Worm (Caenorhabditis elegans) whole organism, young adult: ENCODE measurements around the gene his-31.

Experiments
- C06A6.2 ChIP-seq: fragments of 200-800 bp; sonication (Bioruptor generic); conservative IDR thresholded peaks from 2 replicates; pipeline ENCODE4 v1.3.6; 2022; ENCODE audit warnings: missing genetic modification characterization, missing compliant biosample characterization
- C17E4.6 ChIP-seq: fragments of 200-800 bp; sonication (Bioruptor generic); IDR thresholded peaks from 2 replicates; pipeline ENCODE4 v1.3.6; 2022; ENCODE audit warnings: missing genetic modification reagents, missing genetic modification characterization, missing compliant biosample characterization
- D2030.7 ChIP-seq: fragments of 200-800 bp; sonication (Bioruptor generic); IDR thresholded peaks from 2 replicates; pipeline ENCODE4 v1.3.6; 2022; ENCODE audit warnings: missing genetic modification reagents, missing genetic modification characterization, missing compliant biosample characterization
- F10E7.11 ChIP-seq: sonication (generic microtip); optimal IDR thresholded peaks from 2 replicates; lab custom pipeline; 2017; ENCODE audit warnings: mild to moderate bottlenecking, missing genetic modification characterization, moderate library complexity, missing compliant biosample characterization
- F23B12.7 ChIP-seq: sonication (generic microtip); optimal IDR thresholded peaks from 2 replicates; lab custom pipeline; 2017; ENCODE audit warnings: missing genetic modification characterization, mild to moderate bottlenecking, missing compliant biosample characterization, antibody characterized with exemption, moderate library complexity; ENCODE audit not compliant: insufficient read depth
- F37B4.10 ChIP-seq: fragments of 200-800 bp; sonication (Bioruptor generic); IDR thresholded peaks from 2 replicates; pipeline ENCODE4 v1.3.6; 2022; ENCODE audit warnings: missing genetic modification characterization, missing compliant biosample characterization
- F49E8.2 ChIP-seq: sonication (generic microtip); optimal IDR thresholded peaks from 3 replicates; lab custom pipeline; 2017; ENCODE audit warnings: missing genetic modification characterization, mild to moderate bottlenecking, missing compliant biosample characterization, antibody characterized with exemption, moderate library complexity; ENCODE audit not compliant: insufficient read depth
- F52B5.7 ChIP-seq: sonication (generic microtip); optimal IDR thresholded peaks from 2 replicates; lab custom pipeline; 2016; ENCODE audit warnings: mild to moderate bottlenecking, missing genetic modification characterization, missing compliant biosample characterization
- K11D2.4 ChIP-seq: fragments of 200-800 bp; sonication (Bioruptor generic); IDR thresholded peaks from 2 replicates; pipeline ENCODE4 v1.3.6; 2022; ENCODE audit warnings: missing genetic modification reagents, missing genetic modification characterization, missing compliant biosample characterization
- Y67H2A.10 ChIP-seq: fragments of 200-800 bp; sonication (Bioruptor generic); conservative IDR thresholded peaks from 2 replicates; pipeline ENCODE4 v1.3.6; 2022; ENCODE audit warnings: missing genetic modification reagents, missing genetic modification characterization, missing compliant biosample characterization
- Y95B8A.8 ChIP-seq: fragments of 200-800 bp; sonication (Bioruptor generic); IDR thresholded peaks from 2 replicates; pipeline ENCODE4 v1.3.6; 2022; ENCODE audit warnings: missing genetic modification reagents, missing genetic modification characterization, missing compliant biosample characterization
- ZK185.1 ChIP-seq: sonication (generic microtip); optimal IDR thresholded peaks from 2 replicates; lab custom pipeline; 2016; ENCODE audit warnings: mild to moderate bottlenecking, missing genetic modification characterization, missing compliant biosample characterization; ENCODE audit not compliant: poor library complexity, severe bottlenecking
- ama-1 ChIP-seq, 3 experiments: fragments of 150-350 bp in 1 of 3; sonication (generic microtip) in 2 of 3; optimal IDR thresholded peaks; 2 replicates each; lab custom pipeline; 2014 to 2018; ENCODE audit warnings: missing biosample characterization in 2 of 3, missing genetic modification characterization in 2 of 3, missing genetic modification reagents in 2 of 3
- atf-7 ChIP-seq: sonication (generic microtip); optimal IDR thresholded peaks from 2 replicates; lab custom pipeline; 2017; ENCODE audit warnings: mild to moderate bottlenecking, missing genetic modification characterization, missing compliant biosample characterization
- athp-1 ChIP-seq: sonication (generic microtip); optimal IDR thresholded peaks from 2 replicates; lab custom pipeline; 2017; ENCODE audit warnings: mild to moderate bottlenecking, missing genetic modification characterization, missing compliant biosample characterization
- attf-6 ChIP-seq: fragments of 200-800 bp; sonication (Bioruptor generic); IDR thresholded peaks from 2 replicates; pipeline ENCODE4 v1.3.6; 2022; ENCODE audit warnings: missing genetic modification reagents, missing genetic modification characterization, missing compliant biosample characterization
- ceh-58 ChIP-seq: fragments of 200-800 bp; sonication (Bioruptor generic); IDR thresholded peaks from 2 replicates; pipeline ENCODE4 v1.3.6; 2022; ENCODE audit warnings: missing genetic modification characterization, missing compliant biosample characterization
- ceh-79 ChIP-seq: sonication (generic microtip); optimal IDR thresholded peaks from 2 replicates; lab custom pipeline; 2017; ENCODE audit warnings: mild to moderate bottlenecking, missing genetic modification characterization, missing compliant biosample characterization
- dox-1 ChIP-seq: fragments of 200-800 bp; sonication (Bioruptor generic); IDR thresholded peaks from 2 replicates; pipeline ENCODE4 v1.3.6; 2022; ENCODE audit warnings: missing genetic modification reagents, missing genetic modification characterization, missing compliant biosample characterization
- efl-1 ChIP-seq: fragments of 150-350 bp; optimal IDR thresholded peaks from 2 replicates; lab custom pipeline; 2014; ENCODE audit warnings: missing biosample characterization, missing genetic modification reagents, missing genetic modification characterization
- egl-18 ChIP-seq: fragments of 200-800 bp; sonication (Bioruptor generic); IDR thresholded peaks from 2 replicates; pipeline ENCODE4 v1.3.6; 2022; ENCODE audit warnings: missing genetic modification reagents, missing genetic modification characterization, missing compliant biosample characterization
- egl-44 ChIP-seq: fragments of 200-800 bp; sonication (Bioruptor generic); IDR thresholded peaks from 2 replicates; pipeline ENCODE4 v1.3.6; 2022; ENCODE audit warnings: missing genetic modification reagents, missing genetic modification characterization, missing compliant biosample characterization
- egrh-3 ChIP-seq: fragments of 200-800 bp; sonication (Bioruptor generic); IDR thresholded peaks from 2 replicates; pipeline ENCODE4 v1.3.6; 2022; ENCODE audit warnings: missing genetic modification reagents, missing genetic modification characterization, missing compliant biosample characterization
- hlh-12 ChIP-seq: sonication (generic microtip); optimal IDR thresholded peaks from 2 replicates; lab custom pipeline; 2016; ENCODE audit warnings: missing genetic modification characterization, missing compliant biosample characterization
- hmg-1.2 ChIP-seq: fragments of 200-800 bp; sonication (Bioruptor generic); IDR thresholded peaks from 2 replicates; pipeline ENCODE4 v1.3.6; 2022; ENCODE audit warnings: missing genetic modification reagents, missing genetic modification characterization, missing compliant biosample characterization
- hmg-20 ChIP-seq: fragments of 200-800 bp; sonication (Bioruptor generic); IDR thresholded peaks from 2 replicates; pipeline ENCODE4 v1.3.6; 2022; ENCODE audit warnings: missing genetic modification reagents, missing genetic modification characterization, missing compliant biosample characterization
- lin-26 ChIP-seq: fragments of 200-800 bp; sonication (Bioruptor generic); IDR thresholded peaks from 2 replicates; pipeline ENCODE4 v1.3.6; 2022; ENCODE audit warnings: missing genetic modification reagents, missing genetic modification characterization, missing compliant biosample characterization
- lir-1 ChIP-seq: fragments of 200-800 bp; sonication (Bioruptor generic); conservative IDR thresholded peaks from 2 replicates; pipeline ENCODE4 v1.3.6; 2022; ENCODE audit warnings: missing genetic modification reagents, missing genetic modification characterization, missing compliant biosample characterization
- madf-10 ChIP-seq: sonication (generic microtip); optimal IDR thresholded peaks from 2 replicates; lab custom pipeline; 2016; ENCODE audit warnings: mild to moderate bottlenecking, missing genetic modification characterization, missing compliant biosample characterization
- madf-3 ChIP-seq: fragments of 200-800 bp; sonication (Bioruptor generic); IDR thresholded peaks from 2 replicates; pipeline ENCODE4 v1.3.6; 2022; ENCODE audit warnings: missing genetic modification reagents, missing genetic modification characterization, missing compliant biosample characterization
- mcd-1 ChIP-seq: fragments of 200-800 bp; sonication (Bioruptor generic); IDR thresholded peaks from 2 replicates; pipeline ENCODE4 v1.3.6; 2022; ENCODE audit warnings: missing genetic modification reagents, missing genetic modification characterization, missing compliant biosample characterization
- mxl-1 ChIP-seq: sonication (generic microtip); optimal IDR thresholded peaks from 2 replicates; lab custom pipeline; 2016; ENCODE audit warnings: missing genetic modification characterization, missing compliant biosample characterization
- nfya-1 ChIP-seq: sonication (generic microtip); optimal IDR thresholded peaks from 2 replicates; lab custom pipeline; 2017; ENCODE audit warnings: antibody characterized with exemption, missing compliant biosample characterization, missing genetic modification characterization, borderline replicate concordance; ENCODE audit not compliant: insufficient read depth
- nfyb-1 ChIP-seq: fragments of 200-800 bp; sonication (Bioruptor generic); IDR thresholded peaks from 2 replicates; pipeline ENCODE4 v1.3.6; 2022; ENCODE audit warnings: missing genetic modification reagents, missing genetic modification characterization, missing compliant biosample characterization
- nhr-120 ChIP-seq: fragments of 200-800 bp; sonication (Bioruptor generic); IDR thresholded peaks from 2 replicates; pipeline ENCODE4 v1.3.6; 2022; ENCODE audit warnings: missing genetic modification characterization, missing compliant biosample characterization
- nhr-179 ChIP-seq: sonication (generic microtip); optimal IDR thresholded peaks from 2 replicates; lab custom pipeline; 2016; ENCODE audit warnings: mild to moderate bottlenecking, missing genetic modification characterization, missing compliant biosample characterization
- nhr-80 ChIP-seq: sonication (generic microtip); optimal IDR thresholded peaks from 2 replicates; lab custom pipeline; 2016; ENCODE audit warnings: missing genetic modification characterization, missing compliant biosample characterization
- snpc-1.3 ChIP-seq: sonication (generic microtip); optimal IDR thresholded peaks from 2 replicates; lab custom pipeline; 2017; ENCODE audit warnings: missing genetic modification characterization, mild to moderate bottlenecking, missing compliant biosample characterization, antibody characterized with exemption, moderate library complexity, missing genotype, missing genetic modification reagents; ENCODE audit not compliant: insufficient read depth
- snpc-4 ChIP-seq, 5 experiments: fragments of 150-350 bp in 1 of 5; sonication (generic microtip) in 4 of 5; optimal IDR thresholded peaks; 2 replicates each; lab custom pipeline; 2014 to 2018; ENCODE audit warnings: missing genetic modification characterization in 5 of 5, missing biosample characterization in 3 of 5, antibody characterized with exemption in 2 of 5, mild to moderate bottlenecking in 2 of 5, missing compliant biosample characterization in 2 of 5, missing genotype in 2 of 5, moderate library complexity in 2 of 5, missing genetic modification reagents in 1 of 5
- unc-130 ChIP-seq: sonication (generic microtip); optimal IDR thresholded peaks from 2 replicates; lab custom pipeline; 2016; ENCODE audit warnings: missing genetic modification reagents, missing genetic modification characterization, missing compliant biosample characterization
- unc-62 ChIP-seq: fragments of 150-350 bp; optimal IDR thresholded peaks from 2 replicates; lab custom pipeline; 2014; ENCODE audit warnings: missing biosample characterization, missing genetic modification reagents, missing genetic modification characterization
- ztf-22 ChIP-seq: fragments of 200-800 bp; sonication (Bioruptor generic); optimal IDR thresholded peaks from 2 replicates; lab custom pipeline; 2018; ENCODE audit warnings: mild to moderate bottlenecking, missing genetic modification characterization, moderate library complexity, missing compliant biosample characterization
- ztf-26 ChIP-seq: sonication (generic microtip); optimal IDR thresholded peaks from 2 replicates; lab custom pipeline; 2017; ENCODE audit warnings: missing genetic modification characterization, missing compliant biosample characterization
- ztf-28 ChIP-seq: fragments of 200-800 bp; sonication (Bioruptor generic); IDR thresholded peaks from 2 replicates; pipeline ENCODE4 v1.3.6; 2022; ENCODE audit warnings: missing genetic modification reagents, missing genetic modification characterization, missing compliant biosample characterization

The his-31 gene

DNA sequence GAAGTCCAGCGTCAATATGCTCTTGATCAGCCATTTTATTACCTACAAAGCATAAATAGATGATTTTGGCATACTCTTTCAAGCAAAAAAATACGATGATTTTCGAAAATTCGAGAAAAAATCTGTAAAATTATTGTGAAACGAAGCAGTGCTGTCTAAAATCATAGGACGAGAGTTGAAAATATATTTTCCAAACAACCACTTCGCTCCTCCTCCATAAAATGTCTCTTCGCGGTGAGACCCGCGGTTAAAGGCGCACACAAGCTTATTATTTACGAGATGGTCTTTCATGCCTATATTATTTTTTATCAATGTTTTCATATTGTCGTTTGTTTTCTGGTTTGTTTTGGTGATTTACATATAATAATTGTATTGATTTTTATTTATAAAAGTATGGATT is 45.5 kb upstream of the his-31 start, which contains the start of gene nap-1 (continued):
- TF ChIP-seq K11D2.4 (GFP tag; lab: Robert Waterston, UW), result no peak
- no peak for TF ChIP-seq ztf-22 (GFP tag; lab: Kevin White, UChicago)
- peak; percentile 40 for TF ChIP-seq F23B12.7 (tag; lab: Kevin White, UChicago)
- no peak for TF ChIP-seq hmg-20 (GFP tag; lab: Robert Waterston, UW)

DNA sequence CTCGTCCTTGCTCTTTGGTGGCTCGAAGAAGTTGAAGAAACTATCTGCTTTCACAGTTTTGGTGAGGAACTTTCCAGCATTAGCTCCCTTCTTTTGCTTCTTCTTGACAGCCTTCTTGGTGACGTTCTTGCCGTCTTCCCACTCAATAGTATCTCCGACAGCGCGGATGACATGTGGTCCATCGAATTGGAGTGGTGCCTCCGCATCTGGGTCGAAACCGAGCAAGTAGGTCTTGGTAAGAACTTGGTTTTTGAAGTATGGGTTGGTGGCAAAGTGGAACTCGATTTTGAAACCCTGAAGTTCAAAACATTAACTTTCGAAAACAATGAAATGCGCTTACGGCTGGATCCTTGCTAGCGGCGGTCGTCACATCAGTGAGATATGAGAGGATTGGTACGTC is 44.5 kb upstream of the his-31 start:
- TF ChIP-seq nhr-120 (GFP tag; lab: Robert Waterston, UW) (0 out of 2 replicates have a peak, but pooled peaks have one; percentile 12), nfyb-1 (no peak), hmg-1.2 (GFP tag; lab: Robert Waterston, UW) (no peak), ceh-79 (tag; lab: Kevin White, UChicago) (no peak), lin-26 (GFP tag; lab: Robert Waterston, UW) (peak; percentile 51; the same call in 1 of the 2 replicates), ceh-58 (GFP tag; lab: Robert Waterston, UW) (0 out of 2 replicates have a peak, but pooled peaks have one; percentile 80), D2030.7 (GFP tag; lab: Robert Waterston, UW) (no peak)

DNA sequence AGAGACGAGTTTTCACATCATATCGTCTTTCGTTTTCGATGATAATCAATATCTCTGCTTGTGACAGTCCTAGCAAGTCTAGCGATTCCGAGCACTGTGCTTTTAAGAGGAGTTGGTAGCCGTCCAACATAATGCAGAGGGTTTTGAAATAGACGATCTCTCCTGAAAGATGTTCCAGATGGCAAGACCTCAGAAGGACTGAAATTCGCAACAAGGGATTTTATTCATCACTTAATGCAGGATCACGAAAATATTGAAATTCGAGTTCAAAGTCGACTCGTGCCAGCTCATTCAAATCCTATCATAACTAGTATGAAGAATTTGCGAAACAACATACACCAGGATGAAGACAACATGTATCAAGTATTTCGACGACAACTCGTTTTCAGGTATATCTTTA is 43.7 kb upstream of the his-31 start, which contains the start of gene D2096.7:
Gene D2096.7, minus strand, starts transcription at position 130 of the 400 bp plus-strand sequence.
- TF ChIP-seq nfya-1 (no peak), hlh-12 (tag; lab: Kevin White, UChicago) (no peak), F37B4.10 (GFP tag; lab: Robert Waterston, UW) (0 out of 2 replicates have a peak, but pooled peaks have one; percentile 88), C17E4.6 (GFP tag; lab: Robert Waterston, UW) (peak; percentile 76), athp-1 (peak; percentile 92), mcd-1 (GFP tag; lab: Robert Waterston, UW) (peak; percentile 54; the same call in 1 of the 2 replicates), egrh-3 (no peak), C06A6.2 (no peak), atf-7 (peak; percentile 87), unc-130 (GFP tag; lab: Kevin White, UChicago) (peak; percentile 89), unc-62 (GFP tag; lab: Kevin White, UChicago) (no peak), F10E7.11 (peak; percentile 85), F52B5.7 (tag; lab: Kevin White, UChicago) (peak; percentile 93), Y67H2A.10 (GFP tag; lab: Robert Waterston, UW) (no peak), F49E8.2 (tag; lab: Kevin White, UChicago) (peak; percentile 95), nhr-80 (tag; lab: Kevin White, UChicago) (no peak), attf-6 (peak; percentile 89), snpc-1.3 (tag; lab: Kevin White, UChicago) (peak; percentile 89), madf-10 (tag; lab: Kevin White, UChicago) (no peak), nhr-120 (GFP tag; lab: Robert Waterston, UW) (0 out of 2 replicates have a peak, but pooled peaks have one; percentile 55), ztf-26 (no peak), egl-18 (GFP tag; lab: Robert Waterston, UW) (peak; percentile 51; the same call in 1 of the 2 replicates), efl-1 (no peak), ama-1 (optimal IDR thresholded peaks at IDR 0.05; lab: Kevin White, UChicago) (peak; percentile 74), ama-1 (GFP tag; optimal IDR thresholded peaks at IDR 0.05; lab: Kevin White, UChicago) (peak; percentile 76 to 95), madf-3 (peak; percentile 91), ztf-28 (no peak), dox-1 (peak; percentile 70), nhr-179 (tag; lab: Kevin White, UChicago) (no peak), Y95B8A.8 (GFP tag; lab: Robert Waterston, UW) (peak; percentile 64; the same call in 1 of the 2 replicates), lir-1 (GFP tag; lab: Robert Waterston, UW) (no peak), ZK185.1 (tag; lab: Kevin White, UChicago) (peak; percentile 32), egl-44 (GFP tag; lab: Robert Waterston, UW) (no peak; the same call in none of the 2 replicates), snpc-4 (GFP tag; optimal IDR thresholded peaks at IDR 0.05; lab: Kevin White, UChicago) (no peak), snpc-4 (tag; optimal IDR thresholded peaks at IDR 0.05; lab: Kevin White, UChicago) (peak in 2 of 4 experiments; percentile 67 to 72), mxl-1 (peak; percentile 32)
